Worm (Caenorhabditis elegans) whole organism, midembryonic: ENCODE data around the gene ZK643.5.

Source experiments
- T22C8.4 ChIP-seq: fragments of 200-800 bp; sonication (Bioruptor generic); IDR thresholded peaks from 2 replicates; pipeline ENCODE4 v1.3.6; 2022; ENCODE audit warnings: missing genetic modification characterization, missing compliant biosample characterization
- cog-1 ChIP-seq: sonication (generic microtip); optimal IDR thresholded peaks from 2 replicates; lab custom pipeline; 2016; ENCODE audit warnings: missing genetic modification characterization, missing compliant biosample characterization
- flt-1 ChIP-seq: fragments of 200-800 bp; sonication (Bioruptor generic); IDR thresholded peaks from 2 replicates; pipeline ENCODE4 v1.3.6; 2022; ENCODE audit warnings: missing genetic modification characterization, missing compliant biosample characterization
- klf-2 ChIP-seq: fragments of 200-800 bp; sonication (Bioruptor generic); conservative IDR thresholded peaks from 2 replicates; pipeline ENCODE4 v1.3.6; 2022; ENCODE audit warnings: missing genetic modification reagents, missing genetic modification characterization, missing compliant biosample characterization
- med-1 ChIP-seq: sonication (generic microtip); optimal IDR thresholded peaks from 2 replicates; lab custom pipeline; 2017; ENCODE audit warnings: missing genetic modification characterization, mild to moderate bottlenecking, missing compliant biosample characterization, antibody characterized with exemption, missing genetic modification reagents; ENCODE audit not compliant: insufficient read depth
- tab-1 ChIP-seq: fragments of 200-800 bp; sonication (Bioruptor generic); IDR thresholded peaks from 2 replicates; pipeline ENCODE4 v1.3.6; 2022; ENCODE audit warnings: missing genetic modification characterization, missing compliant biosample characterization

- no peak for TF ChIP-seq med-1 (GFP tag; lab: Kevin White, UChicago)
- TF ChIP-seq tab-1 (GFP tag; lab: Robert Waterston, UW), result no peak
- no peak for TF ChIP-seq flt-1
- TF ChIP-seq T22C8.4, result no peak
- TF ChIP-seq cog-1 (tag; lab: Kevin White, UChicago), result no peak
- no peak for TF ChIP-seq klf-2 (GFP tag; lab: Robert Waterston, UW)
Observed at ce11 chrIII:9002545-9002944, 46.5 kb upstream of the ZK643.5 start, which contains the start of the genes F59B2.15 and zif-1.
